Worm (Caenorhabditis elegans) whole organism, L4 larva: ENCODE measurements around the gene sulp-5.

ENCODE experiments used
- D1046.2 ChIP-seq: fragments of 200-800 bp; sonication (Bioruptor generic); IDR thresholded peaks from 2 replicates; pipeline ENCODE4 v1.3.6; 2022; ENCODE audit warnings: missing genetic modification characterization, missing compliant biosample characterization
- cey-2 ChIP-seq: sonication (generic microtip); optimal IDR thresholded peaks from 3 replicates; lab custom pipeline; 2017; ENCODE audit warnings: missing genetic modification characterization, mild to moderate bottlenecking, missing compliant biosample characterization, antibody characterized with exemption, borderline replicate concordance; ENCODE audit not compliant: insufficient read depth
- daf-19 ChIP-seq: fragments of 200-800 bp; sonication (Bioruptor generic); conservative IDR thresholded peaks from 2 replicates; pipeline ENCODE4 v1.3.6; 2022; ENCODE audit warnings: missing genetic modification characterization, missing compliant biosample characterization
- dmd-6 ChIP-seq: fragments of 200-800 bp; sonication (Bioruptor generic); IDR thresholded peaks from 2 replicates; pipeline ENCODE4 v1.3.6; 2022; ENCODE audit warnings: missing genetic modification reagents, missing genetic modification characterization, missing compliant biosample characterization
- dpl-1 ChIP-seq: fragments of 150-350 bp; optimal IDR thresholded peaks from 2 replicates; lab custom pipeline; 2014; ENCODE audit warnings: missing biosample characterization, missing genetic modification reagents, missing genetic modification characterization
- madf-5 ChIP-seq, 2 experiments: fragments of 200-800 bp; sonication (Bioruptor generic); IDR thresholded peaks; 2 replicates each; pipeline ENCODE4 v1.3.6; 2022; ENCODE audit warnings: missing compliant biosample characterization in 2 of 2, missing genetic modification characterization in 2 of 2
- unc-62 ChIP-seq, 3 experiments: fragments of 150-350 bp in 1 of 3; sonication (generic microtip); optimal IDR thresholded peaks in 2 of 3; peaks in 1 of 3; 1 replicate in 1 of 3; 2 replicates in 2 of 3; lab custom pipeline; 2014 to 2017; ENCODE audit warnings: missing biosample characterization in 3 of 3, missing genetic modification characterization in 3 of 3, missing genetic modification reagents in 3 of 3, missing genotype in 1 of 3

The sulp-5 gene

ce11 chrV:11921689-11922517 is 42.1 kb downstream of the sulp-5 start (continued):
- no peak for TF ChIP-seq madf-5 (GFP tag; IDR thresholded peaks at IDR 0.05; lab: Robert Waterston, UW)
- TF ChIP-seq, all 104 proteins: peak for 13

- TF ChIP-seq D1046.2 (no peak), dmd-6 (GFP tag; lab: Robert Waterston, UW) (no peak), cey-2 (tag; lab: Kevin White, UChicago) (no peak)
Observed at ce11 chrV:11927346-11927745, 47.5 kb downstream of the sulp-5 start, which contains the start of gene osm-6. Gene osm-6 (minus strand): TSS chrV:11927446.

DNA sequence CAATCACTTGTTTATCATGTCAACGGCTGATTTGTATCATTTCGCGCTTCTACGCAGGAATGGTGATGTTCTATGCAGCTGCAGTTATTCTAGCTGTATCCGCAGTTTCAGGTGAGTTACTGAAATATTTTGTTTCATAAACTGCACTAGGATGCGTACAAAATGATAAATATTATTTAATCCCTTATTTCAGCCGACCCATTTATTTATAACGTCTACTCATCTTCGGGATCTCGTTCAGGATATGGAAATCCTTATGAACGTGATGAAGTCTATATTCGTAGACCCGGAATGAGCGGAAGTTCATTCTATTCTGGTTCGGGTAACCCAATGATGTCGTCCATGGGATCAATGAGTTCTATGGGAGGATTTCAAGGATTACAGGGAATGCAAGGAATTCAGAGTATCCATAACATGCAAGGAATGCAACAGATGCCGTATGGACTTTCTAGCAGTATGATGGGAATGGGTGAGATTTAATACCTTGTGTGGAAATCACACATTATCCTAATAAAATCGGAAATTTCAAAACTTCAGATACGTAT is 49.3 kb downstream of the sulp-5 start, which contains the start of gene F58H1.2:
F58H1.2 (plus strand) TSS at position 51 of the 545 bp plus-strand sequence.
- TF ChIP-seq dpl-1: no peak
- peak in 1 of 2 experiments; percentile 93 for TF ChIP-seq unc-62 (GFP tag; optimal IDR thresholded peaks at IDR 0.05 in 1 of 2; lab: Kevin White, UChicago)
- no peak for TF ChIP-seq unc-62 (tag; optimal IDR thresholded peaks at IDR 0.05; lab: Kevin White, UChicago)
- TF ChIP-seq daf-19 (GFP tag; lab: Robert Waterston, UW): no peak
